Fruit fly (Drosophila melanogaster) whole organism, prepupa: ENCODE measurements around the gene CG9682.

Experiments used
- CG11294 ChIP-seq: fragments of 200-800 bp; sonication (Bioruptor generic); IDR thresholded peaks from 2 replicates; pipeline ENCODE4 v1.3.6; 2022; ENCODE audit warnings: missing biosample characterization, missing genetic modification characterization
- CG3032 ChIP-seq: fragments of 200-800 bp; optimal IDR thresholded peaks from 2 replicates; lab custom pipeline; 2019; ENCODE audit warnings: missing biosample characterization, mild to moderate bottlenecking, missing genetic modification characterization, moderate library complexity
- CG34406 ChIP-seq: fragments of 200-800 bp; sonication (Bioruptor generic); optimal IDR thresholded peaks from 3 replicates; lab custom pipeline; 2016; ENCODE audit warnings: missing biosample characterization, missing genetic modification characterization
- CG4318 ChIP-seq: fragments of 200-800 bp; sonication (Bioruptor generic); optimal IDR thresholded peaks from 3 replicates; lab custom pipeline; 2017; ENCODE audit warnings: missing biosample characterization, mild to moderate bottlenecking, missing genetic modification characterization
- CG9139 ChIP-seq: fragments of 200-800 bp; sonication (Bioruptor generic); optimal IDR thresholded peaks from 3 replicates; lab custom pipeline; 2017; ENCODE audit warnings: missing biosample characterization, mild to moderate bottlenecking, missing genetic modification characterization
- Hr4 ChIP-seq: fragments of 200-800 bp; sonication (Bioruptor generic); optimal IDR thresholded peaks from 3 replicates; lab custom pipeline; 2016; ENCODE audit warnings: missing biosample characterization, missing genetic modification characterization
- Lpt ChIP-seq: fragments of 200-800 bp; sonication (Bioruptor generic); optimal IDR thresholded peaks from 3 replicates; lab custom pipeline; 2016; ENCODE audit warnings: missing biosample characterization, missing genetic modification characterization
- Met ChIP-seq: fragments of 200-800 bp; sonication (Bioruptor generic); optimal IDR thresholded peaks from 3 replicates; lab custom pipeline; 2016; ENCODE audit warnings: missing biosample characterization, missing genetic modification characterization
- OdsH ChIP-seq: fragments of 200-800 bp; sonication (Bioruptor generic); optimal IDR thresholded peaks from 3 replicates; lab custom pipeline; 2016; ENCODE audit warnings: missing biosample characterization, missing genetic modification characterization
- Sox102F ChIP-seq: fragments of 200-800 bp; sonication (Bioruptor generic); optimal IDR thresholded peaks from 2 replicates; lab custom pipeline; 2016; ENCODE audit warnings: missing biosample characterization, mild to moderate bottlenecking, missing genetic modification characterization
- achi ChIP-seq: fragments of 200-800 bp; sonication (Bioruptor generic); optimal IDR thresholded peaks from 3 replicates; lab custom pipeline; 2016; ENCODE audit warnings: missing biosample characterization, missing genetic modification characterization
- dac ChIP-seq: fragments of 200-800 bp; sonication (Bioruptor generic); optimal IDR thresholded peaks from 2 replicates; lab custom pipeline; 2017; ENCODE audit warnings: missing biosample characterization, mild to moderate bottlenecking, missing genetic modification characterization
- lz ChIP-seq: fragments of 200-800 bp; sonication (Bioruptor generic); optimal IDR thresholded peaks from 3 replicates; lab custom pipeline; 2016; ENCODE audit warnings: missing biosample characterization, missing genetic modification characterization
- topi ChIP-seq: fragments of 200-800 bp; sonication (Bioruptor generic); optimal IDR thresholded peaks from 3 replicates; lab custom pipeline; 2016; ENCODE audit warnings: missing biosample characterization, missing genetic modification characterization

DNA sequence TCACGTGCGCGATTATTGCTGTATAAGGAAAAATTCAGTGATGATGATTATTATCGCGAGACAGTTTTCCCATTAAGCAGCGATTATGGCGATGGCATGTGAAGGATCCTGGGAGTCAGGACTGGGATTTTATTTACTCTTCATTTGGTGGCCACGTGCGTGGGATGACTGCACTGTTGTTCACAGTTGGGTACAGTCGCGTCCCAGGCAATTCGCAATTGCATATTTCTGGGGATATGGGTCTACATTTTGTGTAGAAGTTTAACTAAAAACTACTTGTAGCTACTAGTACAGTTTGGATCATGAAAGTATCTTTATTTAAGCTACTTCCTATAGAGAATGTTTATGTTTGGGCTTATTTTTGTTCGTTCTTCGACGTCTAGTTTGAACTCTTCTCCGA lies 13.7 kb upstream of the CG9682 start:
- no peak for TF ChIP-seq lz (GFP tag; lab: Kevin White, UChicago)
- no peak for TF ChIP-seq achi
- no peak for TF ChIP-seq Hr4
- no peak for TF ChIP-seq Sox102F (GFP tag; lab: Kevin White, UChicago)
- TF ChIP-seq Lpt (GFP tag; lab: Kevin White, UChicago) = no peak
- no peak for TF ChIP-seq CG9139 (GFP tag; lab: Kevin White, UChicago)
- TF ChIP-seq CG4318 (GFP tag; lab: Kevin White, UChicago) = no peak
- TF ChIP-seq CG11294 = no peak
- no peak for TF ChIP-seq dac (GFP tag; lab: Kevin White, UChicago)
- TF ChIP-seq topi = no peak
- no peak for TF ChIP-seq CG3032
- no peak for TF ChIP-seq CG34406 (GFP tag; lab: Kevin White, UChicago)
- TF ChIP-seq OdsH = no peak
- TF ChIP-seq Met (GFP tag; lab: Kevin White, UChicago) = no peak
